Worm (Caenorhabditis elegans) whole organism, young adult: ENCODE results near the gene srh-39.

Source experiments
- F55B11.4 ChIP-seq: sonication (generic microtip); optimal IDR thresholded peaks from 2 replicates; lab custom pipeline; 2016; ENCODE audit warnings: missing compliant biosample characterization, missing genetic modification characterization, borderline replicate concordance; ENCODE audit not compliant: insufficient read depth
- F57A8.1 ChIP-seq: fragments of 200-800 bp; sonication (Bioruptor generic); optimal IDR thresholded peaks from 2 replicates; lab custom pipeline; 2018; ENCODE audit warnings: mild to moderate bottlenecking, missing genetic modification characterization, moderate library complexity, missing compliant biosample characterization
- Y53F4B.3 ChIP-seq: fragments of 200-800 bp; sonication (Bioruptor generic); IDR thresholded peaks from 2 replicates; pipeline ENCODE4 v1.3.6; 2022; ENCODE audit warnings: missing genetic modification reagents, missing genetic modification characterization, missing compliant biosample characterization
- Y53G8AR.9 ChIP-seq: fragments of 200-800 bp; sonication (Bioruptor generic); conservative IDR thresholded peaks from 2 replicates; pipeline ENCODE4 v1.3.6; 2022; ENCODE audit warnings: missing genetic modification reagents, missing genetic modification characterization, missing compliant biosample characterization
- efl-1 ChIP-seq: fragments of 150-350 bp; optimal IDR thresholded peaks from 2 replicates; lab custom pipeline; 2014; ENCODE audit warnings: missing biosample characterization, missing genetic modification reagents, missing genetic modification characterization
- fkh-3 ChIP-seq: sonication (generic microtip); optimal IDR thresholded peaks from 2 replicates; lab custom pipeline; 2016; ENCODE audit warnings: mild to moderate bottlenecking, missing genetic modification characterization, missing compliant biosample characterization
- lin-35 ChIP-seq, 3 experiments: fragments of 150-350 bp in 2 of 3; sonication (generic microtip) in 1 of 3; optimal IDR thresholded peaks; 2 replicates each; lab custom pipeline; 2014 to 2018; ENCODE audit warnings: missing biosample characterization in 3 of 3, missing genetic modification characterization in 3 of 3, missing genetic modification reagents in 3 of 3
- pha-4 ChIP-seq: fragments of 150-350 bp; sonication (generic microtip); optimal IDR thresholded peaks from 2 replicates; lab custom pipeline; 2014; ENCODE audit warnings: missing biosample characterization, missing genetic modification reagents, missing genetic modification characterization
- rpc-1 ChIP-seq, 2 experiments: fragments of 150-350 bp in 1 of 2; sonication (generic microtip) in 1 of 2; optimal IDR thresholded peaks; 2 replicates each; lab custom pipeline; 2014 to 2018; ENCODE audit warnings: missing biosample characterization in 1 of 2, missing genetic modification characterization in 1 of 2, missing genetic modification reagents in 1 of 2, missing genotype in 1 of 2
- zim-3 ChIP-seq: sonication (generic microtip); optimal IDR thresholded peaks from 2 replicates; lab custom pipeline; 2017; ENCODE audit warnings: mild to moderate bottlenecking, missing genetic modification characterization, moderate library complexity, missing compliant biosample characterization
- ztf-26 ChIP-seq: sonication (generic microtip); optimal IDR thresholded peaks from 2 replicates; lab custom pipeline; 2017; ENCODE audit warnings: missing genetic modification characterization, missing compliant biosample characterization

ce11 chrII:7794222-7794621 is 28.9 kb upstream of the srh-39 start, which contains the start of gene glr-4:
- TF ChIP-seq zim-3 (tag; lab: Kevin White, UChicago): no peak
- no peak for TF ChIP-seq Y53G8AR.9 (GFP tag; lab: Robert Waterston, UW)
- no peak for TF ChIP-seq fkh-3 (tag; lab: Kevin White, UChicago)
- TF ChIP-seq efl-1 (GFP tag; lab: Kevin White, UChicago): no peak
- TF ChIP-seq lin-35 (GFP tag; optimal IDR thresholded peaks at IDR 0.05; lab: Kevin White, UChicago): no peak
- TF ChIP-seq F57A8.1 (GFP tag; lab: Kevin White, UChicago): no peak
- TF ChIP-seq Y53F4B.3 (GFP tag; lab: Robert Waterston, UW): no peak
- TF ChIP-seq pha-4: no peak
- TF ChIP-seq ztf-26: no peak
- TF ChIP-seq rpc-1 (optimal IDR thresholded peaks at IDR 0.05; lab: Kevin White, UChicago): no peak
- TF ChIP-seq rpc-1 (tag; optimal IDR thresholded peaks at IDR 0.05; lab: Kevin White, UChicago): no peak
- TF ChIP-seq F55B11.4 (tag; lab: Kevin White, UChicago): no peak
